Fruit fly (Drosophila melanogaster) whole organism, prepupa: ENCODE results near the gene IRSp53.

Source experiments
- Blimp-1 ChIP-seq: fragments of 200-800 bp; sonication (Bioruptor generic); optimal IDR thresholded peaks from 3 replicates; lab custom pipeline; 2017; ENCODE audit warnings: missing biosample characterization, missing genetic modification characterization, mild to moderate bottlenecking, moderate library complexity, missing genetic modification reagents
- CG10631 ChIP-seq: fragments of 200-800 bp; sonication (Bioruptor generic); optimal IDR thresholded peaks from 2 replicates; lab custom pipeline; 2016; ENCODE audit warnings: missing biosample characterization, missing genetic modification characterization
- CG11762 ChIP-seq: fragments of 200-800 bp; sonication (Bioruptor generic); optimal IDR thresholded peaks from 3 replicates; lab custom pipeline; 2016; ENCODE audit warnings: missing biosample characterization, missing genetic modification characterization; ENCODE audit not compliant: insufficient read depth
- CG11902 ChIP-seq: fragments of 200-800 bp; sonication (Bioruptor generic); optimal IDR thresholded peaks from 3 replicates; lab custom pipeline; 2016; ENCODE audit warnings: missing biosample characterization, missing genetic modification characterization
- CG15336 ChIP-seq: fragments of 200-800 bp; sonication (Bioruptor generic); IDR thresholded peaks from 2 replicates; pipeline ENCODE4 v1.3.6; 2022; ENCODE audit warnings: missing biosample characterization, missing genetic modification characterization
- CG16779 ChIP-seq: fragments of 200-800 bp; sonication (Bioruptor generic); optimal IDR thresholded peaks from 3 replicates; lab custom pipeline; 2017; ENCODE audit warnings: missing biosample characterization, mild to moderate bottlenecking, missing genetic modification characterization
- CG3032 ChIP-seq: fragments of 200-800 bp; optimal IDR thresholded peaks from 2 replicates; lab custom pipeline; 2019; ENCODE audit warnings: missing biosample characterization, mild to moderate bottlenecking, missing genetic modification characterization, moderate library complexity
- CG31627 ChIP-seq: fragments of 200-800 bp; sonication (Bioruptor generic); optimal IDR thresholded peaks from 3 replicates; lab custom pipeline; 2016; ENCODE audit warnings: missing biosample characterization, missing genetic modification characterization
- CG32006 ChIP-seq: fragments of 200-800 bp; sonication (Bioruptor generic); optimal IDR thresholded peaks from 3 replicates; lab custom pipeline; 2017; ENCODE audit warnings: missing biosample characterization, mild to moderate bottlenecking, missing genetic modification characterization
- CG4318 ChIP-seq: fragments of 200-800 bp; sonication (Bioruptor generic); optimal IDR thresholded peaks from 3 replicates; lab custom pipeline; 2017; ENCODE audit warnings: missing biosample characterization, mild to moderate bottlenecking, missing genetic modification characterization
- CG6163 ChIP-seq: fragments of 200-800 bp; sonication (Bioruptor generic); IDR thresholded peaks from 3 replicates; pipeline ENCODE4 v1.3.6; 2022; ENCODE audit warnings: missing biosample characterization, missing genetic modification characterization
- CG6276 ChIP-seq: fragments of 200-800 bp; sonication (Bioruptor generic); optimal IDR thresholded peaks from 2 replicates; lab custom pipeline; 2017; ENCODE audit warnings: missing biosample characterization, mild to moderate bottlenecking, missing genetic modification characterization
- CG6808 ChIP-seq: fragments of 200-800 bp; sonication (Bioruptor generic); optimal IDR thresholded peaks from 3 replicates; lab custom pipeline; 2017; ENCODE audit warnings: missing biosample characterization, missing genetic modification characterization, mild to moderate bottlenecking, moderate library complexity, missing genetic modification reagents
- CG6854 ChIP-seq: fragments of 200-800 bp; sonication (Bioruptor generic); optimal IDR thresholded peaks from 2 replicates; lab custom pipeline; 2017; ENCODE audit warnings: missing biosample characterization, mild to moderate bottlenecking, missing genetic modification characterization
- CG7368 ChIP-seq: fragments of 200-800 bp; sonication (Bioruptor generic); optimal IDR thresholded peaks from 3 replicates; lab custom pipeline; 2016; ENCODE audit warnings: missing biosample characterization, missing genetic modification characterization
- CG8119 ChIP-seq: fragments of 200-800 bp; sonication (Bioruptor generic); IDR thresholded peaks from 3 replicates; pipeline ENCODE4 v1.3.6; 2022; ENCODE audit warnings: missing biosample characterization, missing genetic modification characterization
- CG8319 ChIP-seq: fragments of 200-800 bp; sonication (Bioruptor generic); optimal IDR thresholded peaks from 3 replicates; lab custom pipeline; 2016; ENCODE audit warnings: missing biosample characterization, missing genetic modification characterization
- CG8632 ChIP-seq: fragments of 200-800 bp; sonication (Bioruptor generic); optimal IDR thresholded peaks from 3 replicates; lab custom pipeline; 2016; ENCODE audit warnings: missing biosample characterization, missing genetic modification characterization
- CG9139 ChIP-seq: fragments of 200-800 bp; sonication (Bioruptor generic); optimal IDR thresholded peaks from 3 replicates; lab custom pipeline; 2017; ENCODE audit warnings: missing biosample characterization, mild to moderate bottlenecking, missing genetic modification characterization
- Eip78C ChIP-seq: fragments of 200-800 bp; sonication (Bioruptor generic); peaks from one replicate; lab custom pipeline; 2016; ENCODE audit warnings: missing biosample characterization, missing genetic modification characterization
- Eip93F ChIP-seq: fragments of 200-800 bp; sonication (Bioruptor generic); optimal IDR thresholded peaks from 2 replicates; lab custom pipeline; 2016; ENCODE audit warnings: missing biosample characterization, mild to moderate bottlenecking, missing genetic modification characterization
- Ets21C ChIP-seq: fragments of 200-800 bp; sonication (Bioruptor generic); optimal IDR thresholded peaks from 3 replicates; lab custom pipeline; 2016; ENCODE audit warnings: missing biosample characterization, missing genetic modification characterization
- Gug ChIP-seq: fragments of 200-800 bp; sonication (Bioruptor generic); IDR thresholded peaks from 2 replicates; pipeline ENCODE4 v1.3.6; 2022; ENCODE audit warnings: missing biosample characterization, missing genetic modification characterization
- Hr38 ChIP-seq: sonication (Bioruptor generic); optimal IDR thresholded peaks from 2 replicates; lab custom pipeline; 2016; ENCODE audit warnings: missing biosample characterization, missing genetic modification characterization
- Hr39 ChIP-seq: fragments of 200-800 bp; sonication (Bioruptor generic); optimal IDR thresholded peaks from 2 replicates; lab custom pipeline; 2016; ENCODE audit warnings: missing biosample characterization, missing genetic modification characterization
- Hr4 ChIP-seq: fragments of 200-800 bp; sonication (Bioruptor generic); optimal IDR thresholded peaks from 3 replicates; lab custom pipeline; 2016; ENCODE audit warnings: missing biosample characterization, missing genetic modification characterization
- Lpt ChIP-seq: fragments of 200-800 bp; sonication (Bioruptor generic); optimal IDR thresholded peaks from 3 replicates; lab custom pipeline; 2016; ENCODE audit warnings: missing biosample characterization, missing genetic modification characterization
- Met ChIP-seq: fragments of 200-800 bp; sonication (Bioruptor generic); optimal IDR thresholded peaks from 3 replicates; lab custom pipeline; 2016; ENCODE audit warnings: missing biosample characterization, missing genetic modification characterization
- Smox ChIP-seq: fragments of 200-800 bp; sonication (Bioruptor generic); optimal IDR thresholded peaks from 3 replicates; lab custom pipeline; 2016; ENCODE audit warnings: missing biosample characterization, missing genetic modification characterization
- Sox102F ChIP-seq: fragments of 200-800 bp; sonication (Bioruptor generic); optimal IDR thresholded peaks from 2 replicates; lab custom pipeline; 2016; ENCODE audit warnings: missing biosample characterization, mild to moderate bottlenecking, missing genetic modification characterization
- Sox14 ChIP-seq: fragments of 200-800 bp; sonication (Bioruptor generic); optimal IDR thresholded peaks from 3 replicates; lab custom pipeline; 2016; ENCODE audit warnings: missing biosample characterization, missing genetic modification characterization
- Sox15 ChIP-seq: fragments of 200-800 bp; sonication (Bioruptor generic); optimal IDR thresholded peaks from 3 replicates; lab custom pipeline; 2016; ENCODE audit warnings: missing biosample characterization, missing genetic modification characterization
- achi ChIP-seq: fragments of 200-800 bp; sonication (Bioruptor generic); optimal IDR thresholded peaks from 3 replicates; lab custom pipeline; 2016; ENCODE audit warnings: missing biosample characterization, missing genetic modification characterization
- acj6 ChIP-seq: fragments of 200-800 bp; sonication (Bioruptor generic); optimal IDR thresholded peaks from 3 replicates; lab custom pipeline; 2016; ENCODE audit warnings: missing biosample characterization, missing genetic modification characterization
- cyc ChIP-seq: fragments of 200-800 bp; sonication (Bioruptor generic); optimal IDR thresholded peaks from 3 replicates; lab custom pipeline; 2016; ENCODE audit warnings: missing biosample characterization, missing genetic modification characterization
- dac ChIP-seq: fragments of 200-800 bp; sonication (Bioruptor generic); optimal IDR thresholded peaks from 2 replicates; lab custom pipeline; 2017; ENCODE audit warnings: missing biosample characterization, mild to moderate bottlenecking, missing genetic modification characterization
- dsx ChIP-seq: fragments of 200-800 bp; optimal IDR thresholded peaks from 3 replicates; lab custom pipeline; 2019; ENCODE audit warnings: missing biosample characterization, mild to moderate bottlenecking, missing genetic modification characterization, moderate library complexity; ENCODE audit not compliant: poor library complexity, severe bottlenecking
- eg ChIP-seq: fragments of 200-800 bp; sonication (Bioruptor generic); IDR thresholded peaks from 3 replicates; pipeline ENCODE4 v1.3.6; 2022; ENCODE audit warnings: missing biosample characterization, missing genetic modification characterization
- esn ChIP-seq: fragments of 200-800 bp; sonication (Bioruptor generic); optimal IDR thresholded peaks from 2 replicates; lab custom pipeline; 2016; ENCODE audit warnings: missing biosample characterization, mild to moderate bottlenecking, missing genetic modification characterization, moderate library complexity
- fd59A ChIP-seq: fragments of 200-800 bp; sonication (Bioruptor generic); optimal IDR thresholded peaks from 2 replicates; lab custom pipeline; 2017; ENCODE audit warnings: missing biosample characterization, mild to moderate bottlenecking, missing genetic modification characterization, missing genetic modification reagents
- fd85E ChIP-seq: fragments of 200-800 bp; sonication (Bioruptor generic); optimal IDR thresholded peaks from 3 replicates; lab custom pipeline; 2016; ENCODE audit warnings: missing biosample characterization, missing genetic modification characterization
- fkh ChIP-seq: fragments of 200-800 bp; sonication (Bioruptor generic); optimal IDR thresholded peaks from 3 replicates; lab custom pipeline; 2017; ENCODE audit warnings: missing biosample characterization, mild to moderate bottlenecking, missing genetic modification characterization, moderate library complexity
- lz ChIP-seq: fragments of 200-800 bp; sonication (Bioruptor generic); optimal IDR thresholded peaks from 3 replicates; lab custom pipeline; 2016; ENCODE audit warnings: missing biosample characterization, missing genetic modification characterization
- net ChIP-seq: fragments of 200-800 bp; sonication (Bioruptor generic); optimal IDR thresholded peaks from 3 replicates; lab custom pipeline; 2016; ENCODE audit warnings: missing biosample characterization, missing genetic modification characterization
- salr ChIP-seq, 2 experiments: fragments of 200-800 bp; sonication (Bioruptor generic); optimal IDR thresholded peaks; 3 replicates each; lab custom pipeline; 2016 to 2018; ENCODE audit warnings: missing biosample characterization in 2 of 2, missing genetic modification characterization in 2 of 2, mild to moderate bottlenecking in 1 of 2
- spab ChIP-seq: fragments of 200-800 bp; sonication (Bioruptor generic); optimal IDR thresholded peaks from 2 replicates; lab custom pipeline; 2017; ENCODE audit warnings: missing biosample characterization, mild to moderate bottlenecking, missing genetic modification characterization, missing genetic modification reagents
- svp ChIP-seq: fragments of 200-800 bp; sonication (Bioruptor generic); peaks from one replicate; lab custom pipeline; 2016; ENCODE audit warnings: missing biosample characterization, missing genetic modification characterization
- topi ChIP-seq: fragments of 200-800 bp; sonication (Bioruptor generic); optimal IDR thresholded peaks from 3 replicates; lab custom pipeline; 2016; ENCODE audit warnings: missing biosample characterization, missing genetic modification characterization
- vri ChIP-seq: fragments of 200-800 bp; sonication (Bioruptor generic); optimal IDR thresholded peaks from 3 replicates; lab custom pipeline; 2016; ENCODE audit warnings: missing biosample characterization, mild to moderate bottlenecking, missing genetic modification characterization

The IRSp53 gene

DNA sequence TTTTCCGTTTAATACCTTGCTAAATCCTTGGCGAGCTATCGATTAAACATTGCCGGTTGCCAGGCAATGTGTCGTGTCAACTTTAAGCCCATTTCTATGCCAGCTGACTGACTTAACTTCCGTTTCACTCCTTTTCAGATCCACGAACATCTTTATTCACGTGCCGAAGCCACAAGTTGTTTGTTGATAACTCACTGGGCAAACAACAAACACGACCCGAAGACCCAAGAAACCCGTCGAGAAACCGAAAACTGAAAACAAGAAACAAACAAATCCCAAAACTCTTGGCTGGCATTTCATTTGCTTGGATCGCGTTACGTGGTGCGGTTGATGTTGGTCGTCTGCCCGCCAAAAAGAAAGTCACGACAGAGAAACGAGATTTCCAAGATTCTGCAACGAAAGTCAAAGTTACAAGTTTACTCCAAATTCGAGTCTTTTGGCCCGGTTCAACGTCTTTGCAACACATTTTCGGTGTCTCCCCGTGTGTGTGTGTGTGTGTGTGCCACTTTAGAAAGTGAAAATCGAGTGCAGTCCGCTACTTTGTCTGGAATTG lies 15.0 kb downstream of the IRSp53 start, which contains the start of gene CG6216 (continued):
- TF ChIP-seq CG6276 (GFP tag; lab: Kevin White, UChicago) (peak; percentile 29), Ets21C (no peak), svp (GFP tag; lab: Kevin White, UChicago) (peak; percentile 54), esn (GFP tag; lab: Kevin White, UChicago) (no peak), CG15336 (no peak), dsx (GFP tag; lab: Kevin White, UChicago) (no peak), Sox102F (GFP tag; lab: Kevin White, UChicago) (no peak), net (GFP tag; lab: Kevin White, UChicago) (no peak), achi (peak; percentile 6), CG6163 (no peak), fkh (peak; percentile 27), Sox14 (no peak), Gug (GFP tag; lab: Robert Waterston, UW) (no peak), Sox15 (GFP tag; lab: Kevin White, UChicago) (no peak), eg (no peak), CG4318 (GFP tag; lab: Kevin White, UChicago) (no peak)

- TF ChIP-seq Smox (GFP tag; lab: Kevin White, UChicago) (peak; percentile 26), CG7368 (GFP tag; lab: Kevin White, UChicago) (no peak), Sox102F (GFP tag; lab: Kevin White, UChicago) (no peak), lz (GFP tag; lab: Kevin White, UChicago) (peak; percentile 20), CG6854 (no peak), CG15336 (peak; percentile 85), cyc (GFP tag; lab: Kevin White, UChicago) (no peak), CG3032 (tag; lab: Kevin White, UChicago) (peak; percentile 5), Sox14 (peak; percentile 9), CG6163 (peak; percentile 70), Hr39 (GFP tag; lab: Kevin White, UChicago) (peak; percentile 37), spab (no peak), fd59A (GFP tag; lab: Kevin White, UChicago) (no peak), esn (GFP tag; lab: Kevin White, UChicago) (peak; percentile 32), Eip78C (GFP tag; lab: Kevin White, UChicago) (peak; percentile 87), CG8632 (GFP tag; lab: Kevin White, UChicago) (no peak), eg (peak; percentile 81), Eip93F (no peak), CG8319 (GFP tag; lab: Kevin White, UChicago) (no peak), salr (GFP tag; optimal IDR thresholded peaks at IDR 0.05; lab: Kevin White, UChicago) (peak in 1 of 2 experiments; percentile 35), Blimp-1 (GFP tag; lab: Kevin White, UChicago) (no peak), acj6 (GFP tag; lab: Kevin White, UChicago) (peak; percentile 54), CG32006 (GFP tag; lab: Kevin White, UChicago) (peak; percentile 70), CG10631 (GFP tag; lab: Kevin White, UChicago) (peak; percentile 53), Lpt (GFP tag; lab: Kevin White, UChicago) (no peak), CG11902 (GFP tag; lab: Kevin White, UChicago) (no peak), topi (GFP tag; lab: Kevin White, UChicago) (peak; percentile 16), CG6808 (GFP tag; lab: Kevin White, UChicago) (peak; percentile 14), fkh (no peak), achi (peak; percentile 59), Ets21C (no peak), CG9139 (GFP tag; lab: Kevin White, UChicago) (no peak), fd85E (GFP tag; lab: Kevin White, UChicago) (no peak), dac (GFP tag; lab: Kevin White, UChicago) (no peak), CG11762 (GFP tag; lab: Kevin White, UChicago) (no peak), CG8119 (GFP tag; lab: Robert Waterston, UW) (peak; percentile 82; the same call in 2 of the 3 replicates), Hr4 (GFP tag; lab: Kevin White, UChicago) (peak; percentile 71), net (GFP tag; lab: Kevin White, UChicago) (peak; percentile 57), Hr38 (GFP tag; lab: Kevin White, UChicago) (no peak), Met (GFP tag; lab: Kevin White, UChicago) (peak; percentile 43), CG6276 (GFP tag; lab: Kevin White, UChicago) (peak; percentile 62), vri (no peak), CG31627 (peak; percentile 38), CG16779 (tag; lab: Kevin White, UChicago) (no peak)
Measured at dm6 chr3L:11155380-11155779, 19.5 kb downstream of the IRSp53 start.
